Fruit fly (Drosophila melanogaster): ENCODE results near the gene Tango5.

The Tango5 gene

dm6 chrX:10802457-10803378 lies 38.5 kb upstream of the Tango5 start (continued):
- TF ChIP-seq cyc (GFP tag; optimal IDR thresholded peaks at IDR 0.05) (peak; percentile 12), vri (GFP tag; optimal IDR thresholded peaks at IDR 0.05) (no peak), achi (GFP tag; optimal IDR thresholded peaks at IDR 0.05) (peak; percentile 56), CG4318 (GFP tag; optimal IDR thresholded peaks at IDR 0.05) (peak; percentile 37), CG16779 (tag; optimal IDR thresholded peaks at IDR 0.05) (no peak), CG3032 (tag; optimal IDR thresholded peaks at IDR 0.05) (peak; percentile 72), CG1621 (tag; optimal IDR thresholded peaks at IDR 0.05) (no peak), Hr4 (GFP tag; optimal IDR thresholded peaks at IDR 0.05) (peak; percentile 28), Eip93F (GFP tag; optimal IDR thresholded peaks at IDR 0.05) (no peak), Sox15 (GFP tag; optimal IDR thresholded peaks at IDR 0.05) (peak; percentile 27)

dm6 chrX:10801827-10802456 lies 37.7 kb upstream of the Tango5 start:
- no peak for TF ChIP-seq CG10631 (GFP tag; optimal IDR thresholded peaks at IDR 0.05)
- TF ChIP-seq dsx (GFP tag; optimal IDR thresholded peaks at IDR 0.05; ENCODE audit: poor library complexity, severe bottlenecking), result peak; percentile 29
- peak; percentile 6; the same call in 2 of the 3 replicates for TF ChIP-seq eg (GFP tag; IDR thresholded peaks at IDR 0.05)
- TF ChIP-seq CG6163 (GFP tag; IDR thresholded peaks at IDR 0.05), result 0 out of 3 replicates have a peak, but pooled peaks have one; percentile 8
- TF ChIP-seq CG1621 (tag; optimal IDR thresholded peaks at IDR 0.05), result peak; percentile 11
- no peak for TF ChIP-seq Hr39 (GFP tag; optimal IDR thresholded peaks at IDR 0.05)
- no peak for TF ChIP-seq pdm3 (GFP tag; optimal IDR thresholded peaks at IDR 0.05)
- no peak for TF ChIP-seq Smox (GFP tag; optimal IDR thresholded peaks at IDR 0.05)
- TF ChIP-seq CG10669 (GFP tag; optimal IDR thresholded peaks at IDR 0.05), result no peak
- no peak for TF ChIP-seq CG16779 (tag; optimal IDR thresholded peaks at IDR 0.05)
- TF ChIP-seq Blimp-1 (GFP tag; optimal IDR thresholded peaks at IDR 0.05), result no peak
- no peak for TF ChIP-seq CG4318 (GFP tag; optimal IDR thresholded peaks at IDR 0.05)
- TF ChIP-seq topi (GFP tag; optimal IDR thresholded peaks at IDR 0.05), result no peak
- no peak for TF ChIP-seq Sox15 (GFP tag; optimal IDR thresholded peaks at IDR 0.05)
- TF ChIP-seq CG6792 (GFP tag; optimal IDR thresholded peaks at IDR 0.05), result no peak
- TF ChIP-seq OdsH (GFP tag; optimal IDR thresholded peaks at IDR 0.05), result no peak
- TF ChIP-seq CG8119 (GFP tag; IDR thresholded peaks at IDR 0.05), result no peak
- TF ChIP-seq Lpt (GFP tag; optimal IDR thresholded peaks at IDR 0.05), result peak; percentile 32

- no peak for TF ChIP-seq CG8632 (GFP tag; optimal IDR thresholded peaks at IDR 0.05)
- TF ChIP-seq CG6854 (GFP tag; optimal IDR thresholded peaks at IDR 0.05), result no peak
- TF ChIP-seq net (GFP tag; optimal IDR thresholded peaks at IDR 0.05), result no peak
- no peak for TF ChIP-seq Sox14 (GFP tag; optimal IDR thresholded peaks at IDR 0.05)
- no peak for TF ChIP-seq Hr38 (GFP tag; optimal IDR thresholded peaks at IDR 0.05)
- no peak for TF ChIP-seq CG6276 (GFP tag; optimal IDR thresholded peaks at IDR 0.05)
- TF ChIP-seq Eip75B (GFP tag; optimal IDR thresholded peaks at IDR 0.05), result no peak
- no peak for TF ChIP-seq Ets21C (GFP tag; optimal IDR thresholded peaks at IDR 0.05)
- no peak for TF ChIP-seq CG11762 (GFP tag; optimal IDR thresholded peaks at IDR 0.05; ENCODE audit: insufficient read depth)
- TF ChIP-seq Sox102F (GFP tag; optimal IDR thresholded peaks at IDR 0.05), result no peak
These were observed 36.8 kb upstream of the Tango5 start for dm6 chrX:10801033-10801432.

- TF ChIP-seq CG15336 (GFP tag; IDR thresholded peaks at IDR 0.05) (no peak), Lpt (GFP tag; optimal IDR thresholded peaks at IDR 0.05) (no peak)
These were observed 25.1 kb upstream of the Tango5 start for dm6 chrX:10789279-10789678.
